Worm (Caenorhabditis elegans) whole organism, L4 larva: ENCODE results near the gene T04H1.5.

Experiments
- D1046.2 ChIP-seq: fragments of 200-800 bp; sonication (Bioruptor generic); IDR thresholded peaks from 2 replicates; pipeline ENCODE4 v1.3.6; 2022; ENCODE audit warnings: missing genetic modification characterization, missing compliant biosample characterization
- F26F4.8 ChIP-seq: fragments of 200-800 bp; sonication (Bioruptor generic); conservative IDR thresholded peaks from 2 replicates; pipeline ENCODE4 v1.3.6; 2022; ENCODE audit warnings: missing genetic modification characterization, missing compliant biosample characterization
- R02D3.7 ChIP-seq: fragments of 150-350 bp; sonication (generic microtip); optimal IDR thresholded peaks from 3 replicates; lab custom pipeline; 2014; ENCODE audit warnings: missing biosample characterization, missing genetic modification characterization
- T26A8.4 ChIP-seq: fragments of 200-800 bp; sonication (Bioruptor generic); IDR thresholded peaks from 2 replicates; pipeline ENCODE4 v1.3.6; 2022; ENCODE audit warnings: missing genetic modification characterization, missing compliant biosample characterization
- Y105C5A.15 ChIP-seq: fragments of 200-800 bp; sonication (Bioruptor generic); IDR thresholded peaks from 2 replicates; pipeline ENCODE4 v1.3.6; 2022; ENCODE audit warnings: missing genetic modification characterization, missing compliant biosample characterization
- ama-1 ChIP-seq: fragments of 150-350 bp; optimal IDR thresholded peaks from 2 replicates; lab custom pipeline; 2014; ENCODE audit warnings: inconsistent platforms, mixed read lengths
- arid-1 ChIP-seq: fragments of 200-800 bp; sonication (Bioruptor generic); conservative IDR thresholded peaks from 2 replicates; pipeline ENCODE4 v1.3.6; 2022; ENCODE audit warnings: missing genetic modification reagents, missing genetic modification characterization, missing compliant biosample characterization
- attf-4 ChIP-seq: sonication (generic microtip); optimal IDR thresholded peaks from 3 replicates; lab custom pipeline; 2017; ENCODE audit warnings: missing biosample characterization, missing genetic modification characterization
- ceh-28 ChIP-seq: fragments of 150-350 bp; optimal IDR thresholded peaks from 2 replicates; lab custom pipeline; 2014; ENCODE audit warnings: missing biosample characterization, missing genetic modification reagents, missing genetic modification characterization
- ceh-32 ChIP-seq: sonication (generic microtip); optimal IDR thresholded peaks from 2 replicates; lab custom pipeline; 2016; ENCODE audit warnings: mild to moderate bottlenecking, missing genetic modification characterization, missing compliant biosample characterization; ENCODE audit not compliant: poor library complexity
- ceh-62 ChIP-seq: sonication (generic microtip); optimal IDR thresholded peaks from 2 replicates; lab custom pipeline; 2017; ENCODE audit warnings: missing biosample characterization, missing genetic modification characterization
- cey-2 ChIP-seq: sonication (generic microtip); optimal IDR thresholded peaks from 3 replicates; lab custom pipeline; 2017; ENCODE audit warnings: missing genetic modification characterization, mild to moderate bottlenecking, missing compliant biosample characterization, antibody characterized with exemption, borderline replicate concordance; ENCODE audit not compliant: insufficient read depth
- daf-16 ChIP-seq, 3 experiments: sonication (generic microtip); optimal IDR thresholded peaks; 2 replicates each; lab custom pipeline; 2016 to 2017; ENCODE audit warnings: missing genetic modification characterization in 3 of 3, missing genetic modification reagents in 3 of 3, mild to moderate bottlenecking in 2 of 3, missing compliant biosample characterization in 2 of 3, missing biosample characterization in 1 of 3, moderate library complexity in 1 of 3
- dmd-6 ChIP-seq: fragments of 200-800 bp; sonication (Bioruptor generic); IDR thresholded peaks from 2 replicates; pipeline ENCODE4 v1.3.6; 2022; ENCODE audit warnings: missing genetic modification reagents, missing genetic modification characterization, missing compliant biosample characterization
- dpl-1 ChIP-seq: fragments of 150-350 bp; optimal IDR thresholded peaks from 2 replicates; lab custom pipeline; 2014; ENCODE audit warnings: missing biosample characterization, missing genetic modification reagents, missing genetic modification characterization
- duxl-1 ChIP-seq: sonication (generic microtip); optimal IDR thresholded peaks from 2 replicates; lab custom pipeline; 2016; ENCODE audit warnings: mild to moderate bottlenecking, missing genetic modification characterization, moderate library complexity, missing compliant biosample characterization; ENCODE audit not compliant: poor library complexity
- dve-1 ChIP-seq: sonication (generic microtip); optimal IDR thresholded peaks from 2 replicates; lab custom pipeline; 2017; ENCODE audit warnings: antibody characterized with exemption, mild to moderate bottlenecking, missing genetic modification characterization, missing compliant biosample characterization; ENCODE audit not compliant: insufficient read depth
- fos-1 ChIP-seq: fragments of 150-350 bp; optimal IDR thresholded peaks from 2 replicates; lab custom pipeline; 2014; ENCODE audit warnings: missing biosample characterization, missing genetic modification characterization
- gei-8 ChIP-seq: fragments of 200-800 bp; sonication (Bioruptor generic); optimal IDR thresholded peaks from 2 replicates; lab custom pipeline; 2018; ENCODE audit warnings: mild to moderate bottlenecking, missing genetic modification characterization, missing compliant biosample characterization
- hif-1 ChIP-seq, 2 experiments: sonication (generic microtip); optimal IDR thresholded peaks; 2 replicates each; lab custom pipeline; 2016 to 2017; ENCODE audit warnings: missing compliant biosample characterization in 2 of 2, missing genetic modification characterization in 2 of 2, missing genetic modification reagents in 2 of 2, missing genotype in 2 of 2, mild to moderate bottlenecking in 1 of 2
- hlh-11 ChIP-seq: fragments of 200-800 bp; sonication (Bioruptor generic); optimal IDR thresholded peaks from 2 replicates; lab custom pipeline; 2018; ENCODE audit warnings: mild to moderate bottlenecking, missing genetic modification characterization, missing compliant biosample characterization
- hlh-30 ChIP-seq: sonication (generic microtip); optimal IDR thresholded peaks from 2 replicates; lab custom pipeline; 2017; ENCODE audit warnings: antibody characterized with exemption, mild to moderate bottlenecking, missing genetic modification characterization, missing compliant biosample characterization; ENCODE audit not compliant: insufficient read depth
- hmg-1.1 ChIP-seq: fragments of 200-800 bp; sonication (Bioruptor generic); IDR thresholded peaks from 2 replicates; pipeline ENCODE4 v1.3.6; 2022; ENCODE audit warnings: missing genetic modification reagents, missing genetic modification characterization, missing compliant biosample characterization
- jun-1 ChIP-seq: fragments of 150-350 bp; optimal IDR thresholded peaks from 2 replicates; lab custom pipeline; 2014; ENCODE audit warnings: missing biosample characterization, missing genetic modification reagents, missing genetic modification characterization
- lin-39 ChIP-seq: fragments of 150-350 bp; optimal IDR thresholded peaks from 2 replicates; lab custom pipeline; 2014; ENCODE audit warnings: missing biosample characterization, missing genetic modification reagents, missing genetic modification characterization
- lir-3 ChIP-seq: sonication (generic microtip); optimal IDR thresholded peaks from 2 replicates; lab custom pipeline; 2016; ENCODE audit warnings: mild to moderate bottlenecking, missing genetic modification characterization, missing compliant biosample characterization
- lsy-2 ChIP-seq, 2 experiments: fragments of 150-350 bp in 1 of 2; sonication (generic microtip) in 1 of 2; optimal IDR thresholded peaks; 2 replicates each; lab custom pipeline; 2014 to 2017; ENCODE audit warnings: missing biosample characterization in 2 of 2, missing genetic modification characterization in 2 of 2
- madf-5 ChIP-seq, 2 experiments: fragments of 200-800 bp; sonication (Bioruptor generic); IDR thresholded peaks; 2 replicates each; pipeline ENCODE4 v1.3.6; 2022; ENCODE audit warnings: missing compliant biosample characterization in 2 of 2, missing genetic modification characterization in 2 of 2
- mep-1 ChIP-seq: fragments of 150-350 bp; sonication (generic microtip); optimal IDR thresholded peaks from 3 replicates; lab custom pipeline; 2014; ENCODE audit warnings: missing biosample characterization, missing genetic modification characterization
- mes-2 ChIP-seq: sonication (generic microtip); optimal IDR thresholded peaks from 2 replicates; lab custom pipeline; 2016; ENCODE audit warnings: missing genotype, mild to moderate bottlenecking, missing genetic modification characterization, missing compliant biosample characterization; ENCODE audit not compliant: poor library complexity, severe bottlenecking
- nhr-10 ChIP-seq: fragments of 150-350 bp; optimal IDR thresholded peaks from 2 replicates; lab custom pipeline; 2014; ENCODE audit warnings: missing biosample characterization, missing genetic modification characterization
- nhr-102 ChIP-seq: sonication (generic microtip); optimal IDR thresholded peaks from 2 replicates; lab custom pipeline; 2016; ENCODE audit warnings: mild to moderate bottlenecking, missing genetic modification characterization, moderate library complexity, missing compliant biosample characterization
- nhr-11 ChIP-seq: fragments of 150-350 bp; optimal IDR thresholded peaks from 2 replicates; lab custom pipeline; 2014; ENCODE audit warnings: missing biosample characterization, missing genetic modification characterization
- nhr-111 ChIP-seq: fragments of 200-800 bp; sonication (Bioruptor generic); optimal IDR thresholded peaks from 2 replicates; lab custom pipeline; 2018; ENCODE audit warnings: mild to moderate bottlenecking, missing genetic modification characterization, missing compliant biosample characterization
- nhr-28 ChIP-seq: fragments of 150-350 bp; optimal IDR thresholded peaks from 2 replicates; lab custom pipeline; 2014; ENCODE audit warnings: missing biosample characterization, missing genetic modification characterization
- nhr-42 ChIP-seq: fragments of 200-800 bp; sonication (Bioruptor generic); IDR thresholded peaks from 2 replicates; pipeline ENCODE4 v1.3.6; 2022; ENCODE audit warnings: missing genetic modification characterization, missing compliant biosample characterization
- nhr-6 ChIP-seq: fragments of 150-350 bp; optimal IDR thresholded peaks from 2 replicates; lab custom pipeline; 2014; ENCODE audit warnings: missing biosample characterization, missing genetic modification characterization
- pqm-1 ChIP-seq: sonication (generic microtip); optimal IDR thresholded peaks from 2 replicates; lab custom pipeline; 2017; ENCODE audit warnings: missing biosample characterization, missing genetic modification characterization
- saeg-2 ChIP-seq: fragments of 200-800 bp; sonication (Bioruptor generic); IDR thresholded peaks from 2 replicates; pipeline ENCODE4 v1.3.6; 2022; ENCODE audit warnings: missing genetic modification reagents, missing genetic modification characterization, missing compliant biosample characterization
- set-16 ChIP-seq: fragments of 200-800 bp; sonication (Bioruptor generic); IDR thresholded peaks from 2 replicates; pipeline ENCODE4 v1.3.6; 2022; ENCODE audit warnings: missing genetic modification reagents, missing genetic modification characterization, missing compliant biosample characterization
- tag-97 ChIP-seq: fragments of 200-800 bp; sonication (Bioruptor generic); IDR thresholded peaks from 2 replicates; pipeline ENCODE4 v1.3.6; 2022; ENCODE audit warnings: missing genetic modification characterization, missing compliant biosample characterization
- tra-1 ChIP-seq: fragments of 200-800 bp; sonication (Bioruptor generic); IDR thresholded peaks from 2 replicates; pipeline ENCODE4 v1.3.6; 2022; ENCODE audit warnings: missing genetic modification reagents, missing genetic modification characterization, missing compliant biosample characterization
- unc-130 ChIP-seq: sonication (generic microtip); optimal IDR thresholded peaks from 2 replicates; lab custom pipeline; 2016; ENCODE audit warnings: missing genetic modification reagents, missing genetic modification characterization, missing compliant biosample characterization
- unc-62 ChIP-seq, 3 experiments: fragments of 150-350 bp in 1 of 3; sonication (generic microtip); optimal IDR thresholded peaks in 2 of 3; peaks in 1 of 3; 1 replicate in 1 of 3; 2 replicates in 2 of 3; lab custom pipeline; 2014 to 2017; ENCODE audit warnings: missing biosample characterization in 3 of 3, missing genetic modification characterization in 3 of 3, missing genetic modification reagents in 3 of 3, missing genotype in 1 of 3
- vab-7 ChIP-seq: fragments of 200-800 bp; sonication (Bioruptor generic); IDR thresholded peaks from 2 replicates; pipeline ENCODE4 v1.3.6; 2022; ENCODE audit warnings: missing genetic modification reagents, missing genetic modification characterization, missing compliant biosample characterization
- zfp-2 ChIP-seq: sonication (generic microtip); optimal IDR thresholded peaks from 2 replicates; lab custom pipeline; 2016; ENCODE audit warnings: mild to moderate bottlenecking, missing genetic modification characterization, missing compliant biosample characterization
- zfp-3 ChIP-seq: fragments of 200-800 bp; sonication (Bioruptor generic); conservative IDR thresholded peaks from 2 replicates; pipeline ENCODE4 v1.3.6; 2022; ENCODE audit warnings: missing genetic modification reagents, missing genetic modification characterization, missing compliant biosample characterization

T04H1.5 gene

DNA sequence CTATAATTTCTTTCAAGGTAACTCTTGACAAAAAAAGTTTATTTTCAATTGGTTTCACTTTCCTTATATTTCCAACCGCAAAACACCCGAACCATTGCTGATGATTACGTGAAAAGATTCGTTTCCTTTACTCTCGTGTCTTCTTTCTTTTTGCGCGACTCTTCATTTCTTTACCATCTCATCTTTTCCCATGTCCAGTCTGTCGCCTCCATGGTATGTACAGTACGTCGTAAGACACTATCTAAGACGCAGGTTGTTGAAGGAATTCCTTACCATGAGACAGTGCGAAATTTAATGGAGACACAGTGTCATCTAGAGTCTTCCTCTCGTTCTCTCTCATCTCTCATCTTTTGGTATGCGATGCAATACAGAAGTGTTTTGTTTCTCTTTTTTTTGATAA lies 49.0 kb downstream of the T04H1.5 start (continued):
- peak; percentile 68 for TF ChIP-seq dmd-6 (GFP tag; lab: Robert Waterston, UW)
- no peak for TF ChIP-seq zfp-2 (tag; lab: Kevin White, UChicago)
- TF ChIP-seq vab-7 (GFP tag; lab: Robert Waterston, UW): no peak
- no peak for TF ChIP-seq D1046.2 (GFP tag; lab: Robert Waterston, UW)
- peak; percentile 84 for TF ChIP-seq hlh-11 (tag; lab: Kevin White, UChicago)
- TF ChIP-seq tra-1 (GFP tag; lab: Robert Waterston, UW): peak; percentile 42; the same call in 1 of the 2 replicates
- peak; percentile 87 for TF ChIP-seq dve-1
- TF ChIP-seq cey-2 (tag; lab: Kevin White, UChicago): peak; percentile 46
- no peak for TF ChIP-seq zfp-3
- TF ChIP-seq set-16 (GFP tag; lab: Robert Waterston, UW): no peak
- peak; percentile 52 to 77 for TF ChIP-seq lsy-2 (tag; optimal IDR thresholded peaks at IDR 0.05; lab: Kevin White, UChicago)
- TF ChIP-seq lir-3 (tag; lab: Kevin White, UChicago): no peak
- no peak for TF ChIP-seq T26A8.4 (GFP tag; lab: Robert Waterston, UW)
- no peak for TF ChIP-seq nhr-111
- no peak for TF ChIP-seq lin-39 (tag; lab: Kevin White, UChicago)
- no peak for TF ChIP-seq hif-1 (tag; optimal IDR thresholded peaks at IDR 0.05; lab: Kevin White, UChicago)
- TF ChIP-seq nhr-102 (tag; lab: Kevin White, UChicago): peak; percentile 20
- no peak for TF ChIP-seq ceh-28
- no peak for TF ChIP-seq unc-130 (GFP tag; lab: Kevin White, UChicago)
- TF ChIP-seq tag-97 (GFP tag; lab: Robert Waterston, UW): no peak
- TF ChIP-seq arid-1 (GFP tag; lab: Robert Waterston, UW): 0 out of 2 replicates have a peak, but pooled peaks have one; percentile 31
- no peak for TF ChIP-seq ceh-62
- TF ChIP-seq duxl-1 (tag; lab: Kevin White, UChicago): no peak
- TF ChIP-seq unc-62 (GFP tag; optimal IDR thresholded peaks at IDR 0.05 in 1 of 2; lab: Kevin White, UChicago): peak in 1 of 2 experiments; percentile 95
- TF ChIP-seq unc-62 (tag; optimal IDR thresholded peaks at IDR 0.05; lab: Kevin White, UChicago): no peak
- TF ChIP-seq R02D3.7 (tag; lab: Kevin White, UChicago): no peak
- no peak for TF ChIP-seq fos-1 (tag; lab: Kevin White, UChicago)
- TF ChIP-seq Y105C5A.15 (GFP tag; lab: Robert Waterston, UW): no peak
- TF ChIP-seq ama-1 (lab: Kevin White, UChicago): no peak
- no peak for TF ChIP-seq attf-4 (tag; lab: Kevin White, UChicago)
- TF ChIP-seq nhr-42 (GFP tag; lab: Robert Waterston, UW): no peak
- peak; percentile 65 for TF ChIP-seq mes-2 (tag; lab: Kevin White, UChicago)
- TF ChIP-seq nhr-11 (tag; lab: Kevin White, UChicago): no peak
- no peak for TF ChIP-seq ceh-32 (tag; lab: Kevin White, UChicago)
- peak; percentile 49 for TF ChIP-seq jun-1 (tag; lab: Kevin White, UChicago)
- peak; percentile 67 for TF ChIP-seq hmg-1.1 (GFP tag; lab: Robert Waterston, UW)
- no peak for TF ChIP-seq madf-5 (GFP tag; IDR thresholded peaks at IDR 0.05; lab: Robert Waterston, UW)
- no peak for TF ChIP-seq gei-8
- TF ChIP-seq dpl-1: peak; percentile 30
- TF ChIP-seq, all 104 proteins: peak for 29

DNA sequence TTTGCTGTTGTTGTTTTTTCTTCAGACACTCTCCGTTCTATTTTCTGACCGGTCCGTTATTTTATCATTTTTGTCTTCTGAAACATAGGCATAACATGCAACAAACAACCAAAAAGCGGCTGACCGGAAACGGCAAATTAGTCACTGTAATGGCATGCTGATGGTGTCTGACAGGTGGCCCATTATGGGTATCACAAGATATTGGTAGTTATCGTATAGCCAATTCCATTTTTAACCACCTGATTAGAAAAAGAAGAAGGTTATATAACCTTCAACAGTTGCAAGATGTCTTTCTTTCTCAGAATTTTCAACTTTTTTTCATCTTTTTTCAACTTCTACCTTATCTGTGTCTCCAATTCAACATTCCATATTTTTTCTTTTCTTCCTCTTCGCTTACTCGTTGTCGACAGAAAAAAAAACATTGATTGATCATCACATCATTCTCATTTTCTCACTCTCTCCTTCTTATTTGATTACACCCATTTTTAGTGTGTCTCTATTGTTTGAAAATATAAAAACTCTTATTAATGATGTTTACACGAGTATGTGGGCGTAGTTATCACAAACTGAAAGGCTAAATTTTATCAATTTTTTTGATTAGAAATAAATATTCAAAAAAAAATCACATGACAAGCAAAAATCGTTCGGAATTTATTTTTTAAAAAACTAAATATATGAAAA lies 49.8 kb downstream of the T04H1.5 start:
- TF ChIP-seq arid-1 (GFP tag; lab: Robert Waterston, UW): no peak
- peak in 1 of 2 experiments; percentile 85 for TF ChIP-seq unc-62 (GFP tag; optimal IDR thresholded peaks at IDR 0.05 in 1 of 2; lab: Kevin White, UChicago)
- no peak for TF ChIP-seq unc-62 (tag; optimal IDR thresholded peaks at IDR 0.05; lab: Kevin White, UChicago)
- no peak for TF ChIP-seq nhr-10 (tag; lab: Kevin White, UChicago)
- TF ChIP-seq ceh-28: no peak
- TF ChIP-seq mep-1 (tag; lab: Kevin White, UChicago): peak; percentile 32
- TF ChIP-seq F26F4.8 (GFP tag; lab: Robert Waterston, UW): no peak
- peak in 1 of 2 experiments; percentile 31 for TF ChIP-seq lsy-2 (tag; optimal IDR thresholded peaks at IDR 0.05; lab: Kevin White, UChicago)
- no peak for TF ChIP-seq daf-16 (GFP tag; optimal IDR thresholded peaks at IDR 0.05; lab: Kevin White, UChicago)
- TF ChIP-seq daf-16 (tag; optimal IDR thresholded peaks at IDR 0.05; lab: Kevin White, UChicago): peak; percentile 90
- TF ChIP-seq nhr-28: peak; percentile 48
- TF ChIP-seq T26A8.4 (GFP tag; lab: Robert Waterston, UW): no peak
- TF ChIP-seq unc-130 (GFP tag; lab: Kevin White, UChicago): no peak
- peak; percentile 53 for TF ChIP-seq pqm-1 (tag; lab: Kevin White, UChicago)
- TF ChIP-seq nhr-6: peak; percentile 64
- TF ChIP-seq saeg-2 (GFP tag; lab: Robert Waterston, UW): no peak
- peak; percentile 53 for TF ChIP-seq hlh-30 (tag; lab: Kevin White, UChicago)
